Worm (Caenorhabditis elegans): ENCODE results near the gene cku-80.

ce11 chrIII:4408251-4408650, 11.4 kb upstream of the cku-80 start, which contains the start of gene gpch-1:
- TF ChIP-seq nhr-76 (tag; optimal IDR thresholded peaks at IDR 0.05), result no peak
- TF ChIP-seq elt-3 (tag; optimal IDR thresholded peaks at IDR 0.05), result no peak
- TF ChIP-seq nhr-237 (tag; optimal IDR thresholded peaks at IDR 0.05), result no peak
- TF ChIP-seq tbx-8 (GFP tag; optimal IDR thresholded peaks at IDR 0.05), result no peak
- no peak for TF ChIP-seq unc-62 (GFP tag; optimal IDR thresholded peaks at IDR 0.05)

Measured in whole organism, mixed stage, embryonic.